Worm (Caenorhabditis elegans) whole organism, L1 larva: ENCODE data around the gene ttr-37.

Source experiments
- C04F5.9 ChIP-seq: sonication (generic microtip); optimal IDR thresholded peaks from 2 replicates; lab custom pipeline; 2016; ENCODE audit warnings: missing genetic modification characterization, missing compliant biosample characterization
- C16A3.4 ChIP-seq: fragments of 150-350 bp; optimal IDR thresholded peaks from 2 replicates; lab custom pipeline; 2014; ENCODE audit warnings: missing biosample characterization, missing genetic modification characterization
- C34B4.2 ChIP-seq: sonication (generic microtip); optimal IDR thresholded peaks from 2 replicates; lab custom pipeline; 2017; ENCODE audit warnings: mild to moderate bottlenecking, missing genetic modification characterization, missing compliant biosample characterization
- aha-1 ChIP-seq: fragments of 150-350 bp; optimal IDR thresholded peaks from 2 replicates; lab custom pipeline; 2014; ENCODE audit warnings: missing biosample characterization, missing genetic modification characterization
- aly-2 ChIP-seq: fragments of 150-350 bp; optimal IDR thresholded peaks from 2 replicates; lab custom pipeline; 2014; ENCODE audit warnings: missing biosample characterization, missing genetic modification characterization
- ama-1 ChIP-seq: fragments of 150-350 bp; optimal IDR thresholded peaks from 2 replicates; lab custom pipeline; 2014
- ceh-63 ChIP-seq: fragments of 200-800 bp; sonication (Bioruptor generic); optimal IDR thresholded peaks from 2 replicates; lab custom pipeline; 2018; ENCODE audit warnings: mild to moderate bottlenecking, missing genetic modification characterization, missing compliant biosample characterization
- ceh-82 ChIP-seq, 3 experiments: fragments of 150-350 bp in 1 of 3; sonication (generic microtip) in 2 of 3; optimal IDR thresholded peaks; 2 replicates each; lab custom pipeline; 2014 to 2017; ENCODE audit warnings: missing biosample characterization in 3 of 3, missing genetic modification characterization in 3 of 3
- ceh-88 ChIP-seq: fragments of 200-800 bp; sonication (Bioruptor generic); IDR thresholded peaks from 2 replicates; pipeline ENCODE4 v1.3.6; 2022; ENCODE audit warnings: missing genetic modification characterization, missing compliant biosample characterization
- ceh-90 ChIP-seq: sonication (generic microtip); optimal IDR thresholded peaks from 2 replicates; lab custom pipeline; 2016; ENCODE audit warnings: missing genetic modification characterization, missing compliant biosample characterization
- ces-1 ChIP-seq: fragments of 150-350 bp; optimal IDR thresholded peaks from 2 replicates; lab custom pipeline; 2014; ENCODE audit warnings: missing biosample characterization, missing genetic modification reagents, missing genetic modification characterization
- efl-1 ChIP-seq, 4 experiments: fragments of 150-350 bp; optimal IDR thresholded peaks in 3 of 4; peaks in 1 of 4; 1 replicate in 1 of 4; 2 replicates in 3 of 4; lab custom pipeline; 2014; ENCODE audit warnings: missing biosample characterization in 2 of 4, missing genetic modification characterization in 2 of 4, missing genetic modification reagents in 2 of 4
- efl-3 ChIP-seq: fragments of 200-800 bp; sonication (Bioruptor generic); optimal IDR thresholded peaks from 2 replicates; lab custom pipeline; 2018; ENCODE audit warnings: mild to moderate bottlenecking, missing genetic modification characterization, missing compliant biosample characterization
- egl-13 ChIP-seq: sonication (generic microtip); optimal IDR thresholded peaks from 2 replicates; lab custom pipeline; 2016; ENCODE audit warnings: missing genotype, missing genetic modification reagents, missing genetic modification characterization, missing compliant biosample characterization
- elt-3 ChIP-seq, 6 experiments: fragments of 150-350 bp in 1 of 6; sonication (generic microtip); optimal IDR thresholded peaks; 2 replicates each; lab custom pipeline; 2017 to 2018; ENCODE audit warnings: missing biosample characterization in 6 of 6, missing genetic modification characterization in 6 of 6, inconsistent platforms in 1 of 6
- ets-5 ChIP-seq: fragments of 200-800 bp; sonication (Bioruptor generic); IDR thresholded peaks from 2 replicates; pipeline ENCODE4 v1.3.6; 2022; ENCODE audit warnings: missing genetic modification characterization, missing compliant biosample characterization
- fkh-10 ChIP-seq: sonication (generic microtip); optimal IDR thresholded peaks from 2 replicates; lab custom pipeline; 2017; ENCODE audit warnings: missing biosample characterization, missing genetic modification reagents, missing genetic modification characterization
- fkh-4 ChIP-seq: sonication (generic microtip); optimal IDR thresholded peaks from 2 replicates; lab custom pipeline; 2016; ENCODE audit warnings: missing compliant biosample characterization, missing genetic modification characterization, borderline replicate concordance
- fkh-8 ChIP-seq: sonication (generic microtip); optimal IDR thresholded peaks from 2 replicates; lab custom pipeline; 2016; ENCODE audit warnings: mild to moderate bottlenecking, missing genetic modification characterization, missing compliant biosample characterization
- hlh-17 ChIP-seq: fragments of 200-800 bp; sonication (Bioruptor generic); optimal IDR thresholded peaks from 2 replicates; lab custom pipeline; 2018; ENCODE audit warnings: missing genetic modification characterization, mild to moderate bottlenecking, missing compliant biosample characterization, moderate library complexity, borderline replicate concordance
- hlh-4 ChIP-seq: sonication (generic microtip); optimal IDR thresholded peaks from 2 replicates; lab custom pipeline; 2016; ENCODE audit warnings: mild to moderate bottlenecking, missing genetic modification characterization, missing compliant biosample characterization
- hpl-2 ChIP-seq: fragments of 150-350 bp; optimal IDR thresholded peaks from 2 replicates; lab custom pipeline; 2014; ENCODE audit warnings: missing biosample characterization, missing genetic modification reagents, missing genetic modification characterization
- irx-1 ChIP-seq: sonication (generic microtip); optimal IDR thresholded peaks from 2 replicates; lab custom pipeline; 2016; ENCODE audit warnings: missing genetic modification characterization, missing compliant biosample characterization
- isw-1 ChIP-seq: fragments of 200-800 bp; sonication (Bioruptor generic); IDR thresholded peaks from 2 replicates; pipeline ENCODE4 v1.3.6; 2022; ENCODE audit warnings: missing genetic modification characterization, missing compliant biosample characterization
- jun-1 ChIP-seq: fragments of 150-350 bp; optimal IDR thresholded peaks from 2 replicates; lab custom pipeline; 2014; ENCODE audit warnings: missing biosample characterization, missing genetic modification reagents, missing genetic modification characterization
- lin-13 ChIP-seq: fragments of 150-350 bp; optimal IDR thresholded peaks from 2 replicates; lab custom pipeline; 2014; ENCODE audit warnings: missing biosample characterization, missing genetic modification reagents, missing genetic modification characterization
- lin-14 ChIP-seq: fragments of 200-800 bp; sonication (Bioruptor generic); optimal IDR thresholded peaks from 2 replicates; lab custom pipeline; 2018; ENCODE audit warnings: mild to moderate bottlenecking, missing genetic modification characterization, moderate library complexity, missing compliant biosample characterization
- lin-35 ChIP-seq, 2 experiments: fragments of 150-350 bp; optimal IDR thresholded peaks; 2 replicates each; lab custom pipeline; 2014; ENCODE audit warnings: missing biosample characterization in 2 of 2, missing genetic modification characterization in 2 of 2, missing genetic modification reagents in 2 of 2
- mab-9 ChIP-seq: fragments of 200-800 bp; sonication (Bioruptor generic); IDR thresholded peaks from 2 replicates; pipeline ENCODE4 v1.3.6; 2022; ENCODE audit warnings: missing genetic modification reagents, missing genetic modification characterization, missing compliant biosample characterization
- nhr-28 ChIP-seq: fragments of 150-350 bp; optimal IDR thresholded peaks from 2 replicates; lab custom pipeline; 2014; ENCODE audit warnings: missing biosample characterization, missing genetic modification characterization
- nhr-47 ChIP-seq: sonication (generic microtip); optimal IDR thresholded peaks from 2 replicates; lab custom pipeline; 2016; ENCODE audit warnings: mild to moderate bottlenecking, missing genetic modification characterization, moderate library complexity, missing compliant biosample characterization
- nhr-71 ChIP-seq: sonication (generic microtip); optimal IDR thresholded peaks from 2 replicates; lab custom pipeline; 2016; ENCODE audit warnings: mild to moderate bottlenecking, missing genetic modification characterization, moderate library complexity, missing compliant biosample characterization
- nhr-84 ChIP-seq: sonication (generic microtip); optimal IDR thresholded peaks from 2 replicates; lab custom pipeline; 2017; ENCODE audit warnings: missing biosample characterization, missing genetic modification characterization
- nhr-85 ChIP-seq: sonication (generic microtip); peaks from one replicate; lab custom pipeline; 2016; ENCODE audit warnings: missing genetic modification characterization, inconsistent platforms, missing compliant biosample characterization
- nhr-90 ChIP-seq: sonication (generic microtip); optimal IDR thresholded peaks from 2 replicates; lab custom pipeline; 2016; ENCODE audit warnings: mild to moderate bottlenecking, missing genetic modification characterization, missing compliant biosample characterization; ENCODE audit not compliant: poor library complexity
- pag-3 ChIP-seq: sonication (generic microtip); optimal IDR thresholded peaks from 2 replicates; lab custom pipeline; 2017; ENCODE audit warnings: missing genetic modification characterization, mild to moderate bottlenecking, missing compliant biosample characterization, antibody characterized with exemption, borderline replicate concordance; ENCODE audit not compliant: insufficient read depth
- pax-3 ChIP-seq: fragments of 200-800 bp; sonication (Bioruptor generic); optimal IDR thresholded peaks from 2 replicates; lab custom pipeline; 2018; ENCODE audit warnings: mild to moderate bottlenecking, missing genetic modification characterization, moderate library complexity, missing compliant biosample characterization
- pqm-1 ChIP-seq: sonication (generic microtip); optimal IDR thresholded peaks from 3 replicates; lab custom pipeline; 2017; ENCODE audit warnings: missing biosample characterization, missing genetic modification characterization
- rnt-1 ChIP-seq: sonication (generic microtip); optimal IDR thresholded peaks from 2 replicates; lab custom pipeline; 2016; ENCODE audit warnings: mild to moderate bottlenecking, missing genetic modification characterization, moderate library complexity, missing compliant biosample characterization
- skn-1 ChIP-seq: fragments of 150-350 bp; optimal IDR thresholded peaks from 2 replicates; lab custom pipeline; 2014; ENCODE audit warnings: missing biosample characterization, missing genetic modification characterization
- sptf-1 ChIP-seq: fragments of 150-350 bp; optimal IDR thresholded peaks from 2 replicates; lab custom pipeline; 2014; ENCODE audit warnings: missing biosample characterization, missing genetic modification characterization
- swsn-7 ChIP-seq: sonication (generic microtip); optimal IDR thresholded peaks from 2 replicates; lab custom pipeline; 2016; ENCODE audit warnings: missing genetic modification characterization, missing compliant biosample characterization
- tbx-2 ChIP-seq: sonication (generic microtip); optimal IDR thresholded peaks from 2 replicates; lab custom pipeline; 2016; ENCODE audit warnings: missing genetic modification characterization, missing compliant biosample characterization
- tlp-1 ChIP-seq: fragments of 150-350 bp; optimal IDR thresholded peaks from 2 replicates; lab custom pipeline; 2014; ENCODE audit warnings: missing biosample characterization, missing genetic modification characterization
- unc-30 ChIP-seq: sonication (generic microtip); optimal IDR thresholded peaks from 2 replicates; lab custom pipeline; 2017; ENCODE audit warnings: missing biosample characterization, missing genetic modification characterization
- unc-62 ChIP-seq: fragments of 150-350 bp; optimal IDR thresholded peaks from 2 replicates; lab custom pipeline; 2014; ENCODE audit warnings: missing biosample characterization, missing genetic modification reagents, missing genetic modification characterization
- unc-98 ChIP-seq: fragments of 200-800 bp; sonication (Bioruptor generic); IDR thresholded peaks from 2 replicates; pipeline ENCODE4 v1.3.6; 2022; ENCODE audit warnings: missing genetic modification characterization, missing compliant biosample characterization
- vab-15 ChIP-seq: sonication (generic microtip); optimal IDR thresholded peaks from 2 replicates; lab custom pipeline; 2017; ENCODE audit warnings: missing genotype, mild to moderate bottlenecking, missing genetic modification characterization, missing compliant biosample characterization
- xbp-1 ChIP-seq: sonication (generic microtip); optimal IDR thresholded peaks from 2 replicates; lab custom pipeline; 2016; ENCODE audit warnings: missing genetic modification characterization, missing compliant biosample characterization
- zag-1 ChIP-seq: fragments of 150-350 bp; optimal IDR thresholded peaks from 2 replicates; lab custom pipeline; 2014; ENCODE audit warnings: missing biosample characterization, missing genetic modification characterization
- zip-4 ChIP-seq: fragments of 200-800 bp; sonication (Bioruptor generic); optimal IDR thresholded peaks from 2 replicates; lab custom pipeline; 2018; ENCODE audit warnings: mild to moderate bottlenecking, missing genetic modification characterization, moderate library complexity, missing compliant biosample characterization
- ztf-11 ChIP-seq, 2 experiments: sonication (generic microtip); optimal IDR thresholded peaks; 2 replicates each; lab custom pipeline; 2016 to 2017; ENCODE audit warnings: missing genetic modification characterization in 2 of 2, missing biosample characterization in 1 of 2, missing compliant biosample characterization in 1 of 2

Gene ttr-37

ce11 chrX:1302267-1302666 lies 34.7 kb downstream of the ttr-37 start (continued):
- 0 out of 2 replicates have a peak, but pooled peaks have one; percentile 53 for TF ChIP-seq ets-5 (GFP tag; lab: Robert Waterston, UW)
- peak; percentile 92 for TF ChIP-seq rnt-1
- TF ChIP-seq lin-13 (GFP tag; lab: Kevin White, UChicago), result peak; percentile 49
- no peak for TF ChIP-seq unc-62 (GFP tag; lab: Kevin White, UChicago)
- TF ChIP-seq ceh-82 (tag; optimal IDR thresholded peaks at IDR 0.05; lab: Kevin White, UChicago), result peak; percentile 55 to 90 (median 72)
- no peak for TF ChIP-seq nhr-28 (tag; lab: Kevin White, UChicago)
- peak; percentile 61 to 69 for TF ChIP-seq lin-35 (GFP tag; optimal IDR thresholded peaks at IDR 0.05; lab: Kevin White, UChicago)
- no peak for TF ChIP-seq ces-1 (GFP tag; lab: Kevin White, UChicago)
- TF ChIP-seq hlh-17 (GFP tag; lab: Kevin White, UChicago), result no peak
- TF ChIP-seq egl-13 (tag; lab: Kevin White, UChicago), result peak; percentile 68
- no peak for TF ChIP-seq ceh-63
- TF ChIP-seq lin-14 (GFP tag; lab: Kevin White, UChicago), result peak; percentile 96
- peak; percentile 70 for TF ChIP-seq jun-1 (tag; lab: Kevin White, UChicago)
- TF ChIP-seq pqm-1, result no peak
- TF ChIP-seq xbp-1 (tag; lab: Kevin White, UChicago), result peak; percentile 57
- TF ChIP-seq pax-3 (tag; lab: Kevin White, UChicago), result no peak
- no peak for TF ChIP-seq nhr-84
- no peak for TF ChIP-seq aly-2
- TF ChIP-seq swsn-7 (tag; lab: Kevin White, UChicago), result peak; percentile 75
- TF ChIP-seq ceh-88 (GFP tag; lab: Robert Waterston, UW), result no peak
- peak in 1 of 2 experiments; percentile 68 for TF ChIP-seq ztf-11 (tag; optimal IDR thresholded peaks at IDR 0.05; lab: Kevin White, UChicago)
- peak; percentile 56 for TF ChIP-seq isw-1 (GFP tag; lab: Robert Waterston, UW)
- TF ChIP-seq unc-30 (tag; lab: Kevin White, UChicago), result no peak
- TF ChIP-seq elt-3 (tag; optimal IDR thresholded peaks at IDR 0.05; lab: Kevin White, UChicago), result no peak
- TF ChIP-seq ama-1 (lab: Kevin White, UChicago), result no peak
- TF ChIP-seq irx-1 (tag; lab: Kevin White, UChicago), result peak; percentile 47
- no peak for TF ChIP-seq pag-3 (tag; lab: Kevin White, UChicago)
- TF ChIP-seq C16A3.4, result peak; percentile 64
- no peak for TF ChIP-seq efl-3 (GFP tag; lab: Kevin White, UChicago)
- no peak for TF ChIP-seq sptf-1
- no peak for TF ChIP-seq zip-4 (GFP tag; lab: Kevin White, UChicago)
- peak; percentile 92 for TF ChIP-seq skn-1 (tag; lab: Kevin White, UChicago)
- peak; percentile 68 for TF ChIP-seq tbx-2 (tag; lab: Kevin White, UChicago)
- TF ChIP-seq fkh-4 (tag; lab: Kevin White, UChicago), result peak; percentile 33
- TF ChIP-seq nhr-47 (tag; lab: Kevin White, UChicago), result peak; percentile 74
- TF ChIP-seq fkh-8 (tag; lab: Kevin White, UChicago), result peak; percentile 82
- TF ChIP-seq hlh-4 (tag; lab: Kevin White, UChicago), result no peak
- TF ChIP-seq mab-9 (GFP tag; lab: Robert Waterston, UW), result 0 out of 2 replicates have a peak, but pooled peaks have one; percentile 31
- TF ChIP-seq nhr-90, result peak; percentile 26
- TF ChIP-seq C04F5.9 (tag; lab: Kevin White, UChicago), result peak; percentile 24
- TF ChIP-seq zag-1 (tag; lab: Kevin White, UChicago), result peak; percentile 17
- TF ChIP-seq hpl-2 (GFP tag; lab: Kevin White, UChicago), result no peak
- TF ChIP-seq unc-98, result no peak; the same call in 1 of the 2 replicates
- TF ChIP-seq tlp-1, result no peak
- peak; percentile 48 to 74 for TF ChIP-seq efl-1 (optimal IDR thresholded peaks at IDR 0.05; lab: Kevin White, UChicago)
- TF ChIP-seq efl-1 (GFP tag; optimal IDR thresholded peaks at IDR 0.05 in 1 of 2; lab: Kevin White, UChicago), result peak in 1 of 2 experiments; percentile 22
- no peak for TF ChIP-seq vab-15 (tag; lab: Kevin White, UChicago)
- TF ChIP-seq nhr-71 (tag; lab: Kevin White, UChicago), result peak; percentile 84
- peak; percentile 25 for TF ChIP-seq ceh-90
- TF ChIP-seq C34B4.2 (tag; lab: Kevin White, UChicago), result no peak
- TF ChIP-seq nhr-85, result no peak
- peak; percentile 53 for TF ChIP-seq fkh-10 (GFP tag; lab: Kevin White, UChicago)
- TF ChIP-seq aha-1 (tag; lab: Kevin White, UChicago), result no peak
